Worm (Caenorhabditis elegans) whole organism, early embryonic: ENCODE results near the gene adk-1.
"Not testable (repeated sequence)": the region's sequence is repeated elsewhere in the genome, so short reads cannot be mapped to it uniquely, and the experiment has no call there.

Experiments used
- B0310.2 ChIP-seq: sonication (generic microtip); optimal IDR thresholded peaks from 2 replicates; lab custom pipeline; 2016; ENCODE audit warnings: mild to moderate bottlenecking, missing genetic modification characterization, missing compliant biosample characterization
- F13C5.2 ChIP-seq: sonication (generic microtip); optimal IDR thresholded peaks from 2 replicates; lab custom pipeline; 2017; ENCODE audit warnings: mild to moderate bottlenecking, missing genetic modification characterization, inconsistent platforms, missing compliant biosample characterization
- aly-1 ChIP-seq: sonication (generic microtip); optimal IDR thresholded peaks from 2 replicates; lab custom pipeline; 2016; ENCODE audit warnings: missing genetic modification characterization, missing compliant biosample characterization
- ama-1 ChIP-seq: fragments of 150-350 bp; optimal IDR thresholded peaks from 2 replicates; lab custom pipeline; 2014
- ceh-13 ChIP-seq: fragments of 200-800 bp; sonication (Bioruptor generic); optimal IDR thresholded peaks from 2 replicates; lab custom pipeline; 2018; ENCODE audit warnings: mild to moderate bottlenecking, missing genetic modification characterization, missing compliant biosample characterization
- ceh-36 ChIP-seq: sonication (generic microtip); optimal IDR thresholded peaks from 2 replicates; lab custom pipeline; 2016; ENCODE audit warnings: missing genetic modification characterization, inconsistent platforms, missing compliant biosample characterization
- ets-7 ChIP-seq: sonication (generic microtip); optimal IDR thresholded peaks from 2 replicates; lab custom pipeline; 2016; ENCODE audit warnings: missing genotype, missing genetic modification characterization, missing compliant biosample characterization
- flt-1 ChIP-seq: fragments of 200-800 bp; sonication (Bioruptor generic); IDR thresholded peaks from 2 replicates; pipeline ENCODE4 v1.3.6; 2022; ENCODE audit warnings: missing genetic modification characterization, missing compliant biosample characterization
- hmbx-1 ChIP-seq: sonication (generic microtip); optimal IDR thresholded peaks from 2 replicates; lab custom pipeline; 2016; ENCODE audit warnings: mild to moderate bottlenecking, missing genetic modification characterization, missing compliant biosample characterization
- hmg-4 ChIP-seq: fragments of 200-800 bp; sonication (Bioruptor generic); optimal IDR thresholded peaks from 2 replicates; lab custom pipeline; 2018; ENCODE audit warnings: mild to moderate bottlenecking, missing genetic modification characterization, missing compliant biosample characterization
- hnd-1 ChIP-seq: sonication (generic microtip); optimal IDR thresholded peaks from 2 replicates; lab custom pipeline; 2016; ENCODE audit warnings: missing genetic modification characterization, missing compliant biosample characterization
- pes-1 ChIP-seq: fragments of 200-800 bp; sonication (Bioruptor generic); IDR thresholded peaks from 2 replicates; pipeline ENCODE4 v1.3.6; 2022; ENCODE audit warnings: missing genetic modification reagents, missing genetic modification characterization, missing compliant biosample characterization
- scrt-1 ChIP-seq: fragments of 200-800 bp; sonication (Bioruptor generic); IDR thresholded peaks from 2 replicates; pipeline ENCODE4 v1.3.6; 2022; ENCODE audit warnings: missing genetic modification characterization, missing compliant biosample characterization
- sea-1 ChIP-seq: fragments of 200-800 bp; sonication (Bioruptor generic); conservative IDR thresholded peaks from 2 replicates; pipeline ENCODE4 v1.3.6; 2022; ENCODE audit warnings: missing genetic modification characterization, missing compliant biosample characterization
- tbx-11 ChIP-seq: fragments of 200-800 bp; sonication (Bioruptor generic); IDR thresholded peaks from 2 replicates; pipeline ENCODE4 v1.3.6; 2022; ENCODE audit warnings: missing genetic modification characterization, missing compliant biosample characterization
- tbx-37 ChIP-seq: fragments of 200-800 bp; sonication (Bioruptor generic); conservative IDR thresholded peaks from 2 replicates; pipeline ENCODE4 v1.3.6; 2022; ENCODE audit warnings: missing genetic modification reagents, missing genetic modification characterization, missing compliant biosample characterization
- tra-4 ChIP-seq: sonication (generic microtip); optimal IDR thresholded peaks from 2 replicates; lab custom pipeline; 2017; ENCODE audit warnings: missing genetic modification characterization, missing compliant biosample characterization

The adk-1 gene

DNA sequence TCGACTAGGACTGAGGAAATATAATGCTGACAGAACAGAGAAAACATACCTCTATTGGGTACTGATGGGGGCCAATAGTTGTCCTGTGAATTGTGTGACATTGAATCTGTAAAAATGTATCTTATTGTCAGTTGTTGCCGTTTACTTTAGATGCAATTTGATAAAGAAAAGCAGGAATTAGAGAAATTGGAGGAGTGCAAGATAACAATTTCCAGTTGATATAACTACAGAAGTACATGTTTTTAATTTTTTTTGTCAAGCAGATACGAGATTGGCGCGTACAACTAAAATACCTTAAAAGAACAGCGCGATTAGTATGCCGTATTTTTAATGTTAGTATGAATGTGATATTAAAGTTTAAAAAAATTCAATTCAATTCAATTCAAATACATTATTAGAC lies 7.4 kb upstream of the adk-1 start, which contains the start of gene zip-6:
Gene zip-6, minus strand, starts transcription at position 101 of the 400 bp plus-strand sequence.
- no peak for TF ChIP-seq aly-1 (tag; lab: Kevin White, UChicago)
- no peak for TF ChIP-seq F13C5.2 (tag; lab: Kevin White, UChicago)
- no peak for TF ChIP-seq tbx-11
- TF ChIP-seq ceh-13: no peak
- no peak for TF ChIP-seq ets-7
- no peak for TF ChIP-seq hmbx-1
- no peak for TF ChIP-seq sea-1
- no peak for TF ChIP-seq pes-1 (GFP tag; lab: Robert Waterston, UW)
- no peak for TF ChIP-seq flt-1 (GFP tag; lab: Robert Waterston, UW)
- TF ChIP-seq B0310.2: no peak
- no peak for TF ChIP-seq hnd-1 (tag; lab: Kevin White, UChicago)
- no peak for TF ChIP-seq tbx-37 (GFP tag; lab: Robert Waterston, UW)
- no peak for TF ChIP-seq ceh-36 (tag; lab: Kevin White, UChicago)
- TF ChIP-seq ama-1 (lab: Kevin White, UChicago): no peak
- TF ChIP-seq hmg-4 (GFP tag; lab: Kevin White, UChicago): no peak

DNA sequence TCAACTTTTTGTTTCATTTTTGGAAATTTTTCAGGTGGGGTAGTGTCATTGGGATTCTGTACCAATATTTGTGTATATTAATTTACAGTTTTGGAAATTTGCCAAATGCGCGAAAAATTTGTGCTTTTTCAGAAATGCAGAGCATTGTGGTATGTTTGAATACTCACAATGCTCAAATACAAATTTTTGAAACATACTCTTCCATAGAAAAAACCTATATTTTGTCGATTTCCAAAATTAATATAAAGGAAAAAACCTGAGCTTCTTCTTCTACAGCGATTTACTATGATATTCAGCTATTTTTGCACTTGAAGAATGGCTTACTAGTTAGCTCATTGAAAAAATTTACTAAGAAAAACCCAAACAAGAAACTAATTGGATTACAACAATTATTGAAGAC lies 2.3 kb upstream of the adk-1 start:
- TF ChIP-seq tbx-11 (no peak), ama-1 (lab: Kevin White, UChicago) (no peak), scrt-1 (GFP tag; lab: Robert Waterston, UW) (no peak), ets-7 (no peak), flt-1 (GFP tag; lab: Robert Waterston, UW) (no peak), sea-1 (no peak), ceh-36 (tag; lab: Kevin White, UChicago) (no peak), pes-1 (GFP tag; lab: Robert Waterston, UW) (no peak), tra-4 (no peak), hmbx-1 (no peak), ceh-13 (no peak), hnd-1 (tag; lab: Kevin White, UChicago) (no peak), aly-1 (tag; lab: Kevin White, UChicago) (no peak), tbx-37 (GFP tag; lab: Robert Waterston, UW) (no peak), B0310.2 (no peak), F13C5.2 (tag; lab: Kevin White, UChicago) (no peak), hmg-4 (GFP tag; lab: Kevin White, UChicago) (no peak)

DNA sequence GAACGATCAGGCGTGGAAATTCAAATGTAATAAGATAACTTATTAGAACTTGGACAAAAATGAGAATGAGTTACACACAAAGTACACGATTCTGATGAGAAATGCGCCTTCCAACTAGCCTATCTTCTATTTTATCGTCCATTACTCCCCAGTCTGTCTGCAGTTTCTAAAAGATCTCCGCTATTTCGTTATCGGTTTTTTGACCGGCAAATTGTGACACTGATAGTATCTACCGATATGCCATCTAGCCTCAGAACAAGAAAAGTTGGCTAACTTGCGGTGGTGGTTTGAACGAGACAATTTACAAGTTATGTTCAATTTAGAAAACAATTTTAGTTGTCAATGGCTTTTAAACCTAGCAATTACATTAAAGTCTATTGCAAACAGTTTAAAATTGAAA lies 916 bp upstream of the adk-1 start:
- TF ChIP-seq flt-1 (GFP tag; lab: Robert Waterston, UW) (no peak), ets-7 (no peak), tbx-37 (GFP tag; lab: Robert Waterston, UW) (no peak)

DNA sequence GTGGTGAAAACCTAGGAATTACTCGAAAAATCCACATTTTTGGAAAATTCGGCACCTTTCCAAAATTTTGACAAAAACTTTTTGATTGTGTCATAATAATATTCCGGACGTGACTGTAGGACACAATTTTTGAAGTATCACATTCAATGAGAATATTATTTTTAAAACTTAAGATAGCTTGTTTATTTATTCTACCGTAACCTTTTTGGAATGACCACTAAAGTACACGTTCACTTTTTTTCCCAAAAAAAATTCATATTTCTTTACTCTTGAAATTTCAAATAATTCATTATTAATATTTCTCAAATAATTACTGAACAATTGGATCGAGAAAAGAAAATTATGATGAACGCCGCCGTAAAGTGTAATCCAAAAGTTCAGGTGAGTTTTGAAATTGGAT lies 3.4 kb downstream of the adk-1 start, which contains the start of gene R07H5.9:
Gene R07H5.9, plus strand, starts transcription at position 301 of the 400 bp plus-strand sequence.
- TF ChIP-seq flt-1 (GFP tag; lab: Robert Waterston, UW): no peak
- no peak for TF ChIP-seq F13C5.2 (tag; lab: Kevin White, UChicago)
- no peak for TF ChIP-seq scrt-1 (GFP tag; lab: Robert Waterston, UW)
- no peak for TF ChIP-seq tra-4
- TF ChIP-seq ceh-36 (tag; lab: Kevin White, UChicago): no peak
- no peak for TF ChIP-seq ama-1 (lab: Kevin White, UChicago)
- no peak for TF ChIP-seq B0310.2
- no peak for TF ChIP-seq hmg-4 (GFP tag; lab: Kevin White, UChicago)
- TF ChIP-seq tbx-11: no peak
- TF ChIP-seq hmbx-1: no peak
- TF ChIP-seq ceh-13: no peak
- TF ChIP-seq tbx-37 (GFP tag; lab: Robert Waterston, UW): no peak
- no peak for TF ChIP-seq pes-1 (GFP tag; lab: Robert Waterston, UW)
- no peak for TF ChIP-seq sea-1
- TF ChIP-seq aly-1 (tag; lab: Kevin White, UChicago): no peak
- TF ChIP-seq hnd-1 (tag; lab: Kevin White, UChicago): no peak
- TF ChIP-seq ets-7: no peak

DNA sequence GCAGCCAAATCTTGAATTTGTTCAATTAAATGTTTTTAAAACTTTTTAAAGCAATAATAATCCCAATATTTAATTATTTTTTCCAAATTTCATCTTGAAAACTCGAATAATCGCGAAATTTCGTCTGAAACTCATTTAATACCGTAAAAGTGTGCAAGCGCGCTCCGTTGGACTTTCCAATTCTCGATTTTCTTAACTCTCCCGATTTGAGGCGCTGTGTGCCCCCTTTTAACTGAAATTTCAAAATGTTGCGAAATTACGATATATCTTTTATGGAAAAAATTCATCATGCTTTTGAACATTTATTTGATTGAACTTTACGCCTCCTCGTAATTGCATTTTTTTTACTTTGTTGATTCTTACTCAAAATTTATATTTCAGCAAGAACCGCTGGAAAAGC lies 8.2 kb downstream of the adk-1 start, which contains the start of gene R07H5.11:
Gene R07H5.11, plus strand, starts transcription at position 380 of the 400 bp plus-strand sequence.
- not testable (repeated sequence) for TF ChIP-seq aly-1 (tag; lab: Kevin White, UChicago); hnd-1 (tag; lab: Kevin White, UChicago); tbx-37 (GFP tag; lab: Robert Waterston, UW)

DNA sequence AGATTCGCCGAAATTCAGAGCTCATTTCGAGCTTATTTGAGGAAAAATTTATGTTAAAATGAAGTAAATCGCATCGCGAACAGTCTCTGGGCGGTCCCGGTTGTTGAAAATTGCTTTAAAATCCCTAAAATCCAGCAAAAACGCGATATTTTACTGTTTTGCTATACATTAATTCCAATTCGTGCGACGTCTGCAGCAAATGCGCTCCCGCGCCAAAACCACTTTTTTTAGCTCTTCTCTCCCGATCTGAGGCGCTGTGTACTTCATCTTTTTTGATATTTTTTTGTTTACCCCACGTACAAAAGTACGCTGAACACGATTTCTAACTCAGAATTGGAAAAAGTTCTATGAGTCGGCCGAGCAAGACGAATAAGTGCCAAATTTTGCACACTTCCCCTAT lies 11.6 kb downstream of the adk-1 start, which contains the start of gene R07H5.16:
Gene R07H5.16, plus strand, starts transcription at position 348 of the 400 bp plus-strand sequence.
- not testable (repeated sequence) for TF ChIP-seq aly-1 (tag; lab: Kevin White, UChicago); flt-1 (GFP tag; lab: Robert Waterston, UW); F13C5.2 (tag; lab: Kevin White, UChicago)

DNA sequence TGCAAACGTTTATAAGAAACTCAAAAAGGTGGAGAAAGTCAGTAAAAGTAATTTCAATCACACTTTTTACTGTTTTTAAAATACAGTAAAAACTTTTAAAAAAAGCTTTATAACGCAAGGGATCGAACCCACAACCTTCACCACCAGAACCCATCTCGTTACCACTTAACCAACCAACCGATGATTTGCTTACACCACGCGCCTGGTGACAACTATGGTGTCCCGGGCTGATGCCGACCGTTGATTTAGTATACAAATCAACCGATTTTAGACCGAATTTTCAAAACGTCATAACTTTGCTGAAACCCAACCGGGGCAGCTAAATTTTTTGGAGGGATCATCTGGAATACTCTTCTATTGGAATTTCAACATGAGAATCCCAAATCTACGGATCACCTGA lies 13.8 kb downstream of the adk-1 start:
- TF ChIP-seq tbx-11: peak; percentile 74
- peak; percentile 70; the same call in 1 of the 2 replicates for TF ChIP-seq tbx-37 (GFP tag; lab: Robert Waterston, UW)
- TF ChIP-seq scrt-1 (GFP tag; lab: Robert Waterston, UW): peak; percentile 78
- peak; percentile 83 for TF ChIP-seq flt-1 (GFP tag; lab: Robert Waterston, UW)
- TF ChIP-seq sea-1: peak; percentile 77; the same call in 1 of the 2 replicates

DNA sequence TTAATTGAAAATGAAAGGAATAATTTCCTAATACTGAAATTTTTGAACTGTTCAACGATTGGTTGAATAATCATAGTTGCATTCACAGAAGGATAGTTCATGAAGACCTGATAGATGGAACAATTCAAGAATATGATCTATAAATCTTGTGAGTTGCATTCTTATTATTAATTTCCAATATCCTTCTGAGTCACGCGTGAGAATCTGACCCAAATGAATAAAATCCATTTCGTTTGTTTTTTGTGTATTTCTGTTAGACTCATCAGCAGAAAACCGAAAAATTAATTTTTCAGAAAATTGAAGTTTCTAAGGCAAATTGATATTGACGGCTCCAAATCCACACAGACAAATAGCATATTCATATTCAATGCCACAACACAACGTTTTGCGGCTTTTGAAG lies 21.2 kb downstream of the adk-1 start, which contains the start of gene fbxb-79:
Gene fbxb-79, minus strand, starts transcription at position 101 of the 400 bp plus-strand sequence.
- TF ChIP-seq scrt-1 (GFP tag; lab: Robert Waterston, UW): no peak
- no peak for TF ChIP-seq flt-1 (GFP tag; lab: Robert Waterston, UW)
